Worm (Caenorhabditis elegans) whole organism, L1 larva: Measurements from ENCODE around the gene rhi-1.

ENCODE experiments used
- C16A3.4 ChIP-seq: fragments of 150-350 bp; optimal IDR thresholded peaks from 2 replicates; lab custom pipeline; 2014; ENCODE audit warnings: missing biosample characterization, missing genetic modification characterization
- C34B4.2 ChIP-seq: sonication (generic microtip); optimal IDR thresholded peaks from 2 replicates; lab custom pipeline; 2017; ENCODE audit warnings: mild to moderate bottlenecking, missing genetic modification characterization, missing compliant biosample characterization
- alr-1 ChIP-seq: fragments of 200-800 bp; sonication (Bioruptor generic); optimal IDR thresholded peaks from 2 replicates; lab custom pipeline; 2018; ENCODE audit warnings: borderline replicate concordance, mild to moderate bottlenecking, missing genetic modification characterization, missing compliant biosample characterization
- aly-2 ChIP-seq: fragments of 150-350 bp; optimal IDR thresholded peaks from 2 replicates; lab custom pipeline; 2014; ENCODE audit warnings: missing biosample characterization, missing genetic modification characterization
- blmp-1 ChIP-seq: fragments of 150-350 bp; optimal IDR thresholded peaks from 2 replicates; lab custom pipeline; 2014; ENCODE audit warnings: missing biosample characterization, missing genetic modification characterization
- ceh-63 ChIP-seq: fragments of 200-800 bp; sonication (Bioruptor generic); optimal IDR thresholded peaks from 2 replicates; lab custom pipeline; 2018; ENCODE audit warnings: mild to moderate bottlenecking, missing genetic modification characterization, missing compliant biosample characterization
- ceh-88 ChIP-seq: fragments of 200-800 bp; sonication (Bioruptor generic); IDR thresholded peaks from 2 replicates; pipeline ENCODE4 v1.3.6; 2022; ENCODE audit warnings: missing genetic modification characterization, missing compliant biosample characterization
- efl-1 ChIP-seq, 4 experiments: fragments of 150-350 bp; optimal IDR thresholded peaks in 3 of 4; peaks in 1 of 4; 1 replicate in 1 of 4; 2 replicates in 3 of 4; lab custom pipeline; 2014; ENCODE audit warnings: missing biosample characterization in 2 of 4, missing genetic modification characterization in 2 of 4, missing genetic modification reagents in 2 of 4
- egl-13 ChIP-seq: sonication (generic microtip); optimal IDR thresholded peaks from 2 replicates; lab custom pipeline; 2016; ENCODE audit warnings: missing genotype, missing genetic modification reagents, missing genetic modification characterization, missing compliant biosample characterization
- egl-27 ChIP-seq, 2 experiments: fragments of 150-350 bp in 1 of 2; sonication (generic microtip); optimal IDR thresholded peaks; 3 replicates each; lab custom pipeline; 2017 to 2018; ENCODE audit warnings: missing biosample characterization in 2 of 2, missing genetic modification characterization in 2 of 2, missing genetic modification reagents in 2 of 2
- elt-2 ChIP-seq: sonication (generic microtip); optimal IDR thresholded peaks from 2 replicates; lab custom pipeline; 2016; ENCODE audit warnings: missing genetic modification characterization, mild to moderate bottlenecking, inconsistent platforms, missing compliant biosample characterization, missing genetic modification reagents
- elt-3 ChIP-seq, 6 experiments: fragments of 150-350 bp in 1 of 6; sonication (generic microtip); optimal IDR thresholded peaks; 2 replicates each; lab custom pipeline; 2017 to 2018; ENCODE audit warnings: missing biosample characterization in 6 of 6, missing genetic modification characterization in 6 of 6, inconsistent platforms in 1 of 6
- grh-1 ChIP-seq: fragments of 200-800 bp; sonication (Bioruptor generic); IDR thresholded peaks from 2 replicates; pipeline ENCODE4 v1.3.6; 2022; ENCODE audit warnings: missing genetic modification reagents, missing genetic modification characterization, missing compliant biosample characterization
- isw-1 ChIP-seq: fragments of 200-800 bp; sonication (Bioruptor generic); IDR thresholded peaks from 2 replicates; pipeline ENCODE4 v1.3.6; 2022; ENCODE audit warnings: missing genetic modification characterization, missing compliant biosample characterization
- lin-13 ChIP-seq: fragments of 150-350 bp; optimal IDR thresholded peaks from 2 replicates; lab custom pipeline; 2014; ENCODE audit warnings: missing biosample characterization, missing genetic modification reagents, missing genetic modification characterization
- lin-14 ChIP-seq: fragments of 200-800 bp; sonication (Bioruptor generic); optimal IDR thresholded peaks from 2 replicates; lab custom pipeline; 2018; ENCODE audit warnings: mild to moderate bottlenecking, missing genetic modification characterization, moderate library complexity, missing compliant biosample characterization
- lin-15B ChIP-seq: fragments of 150-350 bp; sonication (generic microtip); optimal IDR thresholded peaks from 3 replicates; lab custom pipeline; 2014; ENCODE audit warnings: missing biosample characterization, missing genetic modification characterization
- lin-35 ChIP-seq, 2 experiments: fragments of 150-350 bp; optimal IDR thresholded peaks; 2 replicates each; lab custom pipeline; 2014; ENCODE audit warnings: missing biosample characterization in 2 of 2, missing genetic modification characterization in 2 of 2, missing genetic modification reagents in 2 of 2
- mab-9 ChIP-seq: fragments of 200-800 bp; sonication (Bioruptor generic); IDR thresholded peaks from 2 replicates; pipeline ENCODE4 v1.3.6; 2022; ENCODE audit warnings: missing genetic modification reagents, missing genetic modification characterization, missing compliant biosample characterization
- mdl-1 ChIP-seq, 2 experiments: fragments of 150-350 bp; optimal IDR thresholded peaks; 2 replicates each; lab custom pipeline; 2014 to 2017; ENCODE audit warnings: missing biosample characterization in 2 of 2, missing genetic modification characterization in 2 of 2, inconsistent platforms in 1 of 2
- mep-1 ChIP-seq: fragments of 150-350 bp; optimal IDR thresholded peaks from 2 replicates; lab custom pipeline; 2014; ENCODE audit warnings: missing biosample characterization, missing genetic modification characterization
- nhr-19 ChIP-seq: fragments of 200-800 bp; sonication (Bioruptor generic); conservative IDR thresholded peaks from 2 replicates; pipeline ENCODE4 v1.3.6; 2022; ENCODE audit warnings: missing genetic modification characterization, missing compliant biosample characterization
- nhr-20 ChIP-seq: sonication (generic microtip); optimal IDR thresholded peaks from 2 replicates; lab custom pipeline; 2016; ENCODE audit warnings: mild to moderate bottlenecking, missing genetic modification characterization, missing compliant biosample characterization
- nhr-237 ChIP-seq: fragments of 150-350 bp; optimal IDR thresholded peaks from 2 replicates; lab custom pipeline; 2014; ENCODE audit warnings: missing biosample characterization, missing genetic modification characterization
- nhr-71 ChIP-seq: sonication (generic microtip); optimal IDR thresholded peaks from 2 replicates; lab custom pipeline; 2016; ENCODE audit warnings: mild to moderate bottlenecking, missing genetic modification characterization, moderate library complexity, missing compliant biosample characterization
- nhr-85 ChIP-seq: sonication (generic microtip); peaks from one replicate; lab custom pipeline; 2016; ENCODE audit warnings: missing genetic modification characterization, inconsistent platforms, missing compliant biosample characterization
- pqm-1 ChIP-seq: sonication (generic microtip); optimal IDR thresholded peaks from 3 replicates; lab custom pipeline; 2017; ENCODE audit warnings: missing biosample characterization, missing genetic modification characterization
- rnt-1 ChIP-seq: sonication (generic microtip); optimal IDR thresholded peaks from 2 replicates; lab custom pipeline; 2016; ENCODE audit warnings: mild to moderate bottlenecking, missing genetic modification characterization, moderate library complexity, missing compliant biosample characterization
- skn-1 ChIP-seq: fragments of 150-350 bp; optimal IDR thresholded peaks from 2 replicates; lab custom pipeline; 2014; ENCODE audit warnings: missing biosample characterization, missing genetic modification characterization
- snpc-4 ChIP-seq: fragments of 150-350 bp; optimal IDR thresholded peaks from 2 replicates; lab custom pipeline; 2014; ENCODE audit warnings: missing biosample characterization, missing genetic modification characterization
- snu-23 ChIP-seq: sonication (generic microtip); optimal IDR thresholded peaks from 2 replicates; lab custom pipeline; 2016; ENCODE audit warnings: missing genetic modification characterization, missing compliant biosample characterization
- sup-37 ChIP-seq: fragments of 200-800 bp; sonication (Bioruptor generic); optimal IDR thresholded peaks from 2 replicates; lab custom pipeline; 2018; ENCODE audit warnings: mild to moderate bottlenecking, missing genetic modification characterization, missing compliant biosample characterization
- swsn-7 ChIP-seq: sonication (generic microtip); optimal IDR thresholded peaks from 2 replicates; lab custom pipeline; 2016; ENCODE audit warnings: missing genetic modification characterization, missing compliant biosample characterization
- tbx-2 ChIP-seq: sonication (generic microtip); optimal IDR thresholded peaks from 2 replicates; lab custom pipeline; 2016; ENCODE audit warnings: missing genetic modification characterization, missing compliant biosample characterization
- unc-130 ChIP-seq: fragments of 150-350 bp; optimal IDR thresholded peaks from 2 replicates; lab custom pipeline; 2017; ENCODE audit warnings: missing biosample characterization, missing genetic modification characterization, inconsistent platforms
- unc-86 ChIP-seq: sonication (generic microtip); optimal IDR thresholded peaks from 2 replicates; lab custom pipeline; 2016; ENCODE audit warnings: missing genetic modification characterization, missing compliant biosample characterization
- unc-98 ChIP-seq: fragments of 200-800 bp; sonication (Bioruptor generic); IDR thresholded peaks from 2 replicates; pipeline ENCODE4 v1.3.6; 2022; ENCODE audit warnings: missing genetic modification characterization, missing compliant biosample characterization
- xbp-1 ChIP-seq: sonication (generic microtip); optimal IDR thresholded peaks from 2 replicates; lab custom pipeline; 2016; ENCODE audit warnings: missing genetic modification characterization, missing compliant biosample characterization
- zip-4 ChIP-seq: fragments of 200-800 bp; sonication (Bioruptor generic); optimal IDR thresholded peaks from 2 replicates; lab custom pipeline; 2018; ENCODE audit warnings: mild to moderate bottlenecking, missing genetic modification characterization, moderate library complexity, missing compliant biosample characterization

rhi-1 gene

ce11 chrX:4532160-4532741 is 23.9 kb downstream of the rhi-1 start, which contains the start of gene nhr-35 (continued):
- TF ChIP-seq elt-3 (tag; optimal IDR thresholded peaks at IDR 0.05; lab: Kevin White, UChicago): peak in 5 of 6 experiments; percentile 27 to 84 (median 74)
- TF ChIP-seq swsn-7 (tag; lab: Kevin White, UChicago): peak; percentile 26
- peak; percentile 97 for TF ChIP-seq nhr-20
- TF ChIP-seq rnt-1 (tag; lab: Kevin White, UChicago): peak; percentile 72
- peak in 1 of 2 experiments; percentile 15 for TF ChIP-seq efl-1 (optimal IDR thresholded peaks at IDR 0.05; lab: Kevin White, UChicago)
- TF ChIP-seq efl-1 (GFP tag; optimal IDR thresholded peaks at IDR 0.05 in 1 of 2; lab: Kevin White, UChicago): peak; percentile 11 to 55
- peak; percentile 3 for TF ChIP-seq sup-37 (GFP tag; lab: Kevin White, UChicago)
- peak; percentile 66 for TF ChIP-seq tbx-2 (tag; lab: Kevin White, UChicago)
- TF ChIP-seq blmp-1 (tag; lab: Kevin White, UChicago): peak; percentile 66
- no peak for TF ChIP-seq ceh-63

ce11 chrX:4534112-4534511 is 25.8 kb downstream of the rhi-1 start:
- TF ChIP-seq elt-2 (tag; lab: Kevin White, UChicago): peak; percentile 34
- no peak for TF ChIP-seq lin-15B (tag; lab: Kevin White, UChicago)
- no peak for TF ChIP-seq efl-1 (optimal IDR thresholded peaks at IDR 0.05; lab: Kevin White, UChicago)
- peak in 1 of 2 experiments; percentile 67 for TF ChIP-seq efl-1 (GFP tag; optimal IDR thresholded peaks at IDR 0.05 in 1 of 2; lab: Kevin White, UChicago)

ce11 chrX:4544543-4544942 is 36.2 kb downstream of the rhi-1 start, which contains the start of gene C07A12.2:
Gene C07A12.2 (plus strand): TSS chrX:4544843.
- no peak for TF ChIP-seq unc-98 (GFP tag; lab: Robert Waterston, UW)
- no peak for TF ChIP-seq lin-13
- no peak for TF ChIP-seq alr-1
- no peak for TF ChIP-seq aly-2 (tag; lab: Kevin White, UChicago)
- TF ChIP-seq nhr-237 (tag; lab: Kevin White, UChicago): no peak

- TF ChIP-seq egl-27 (tag; optimal IDR thresholded peaks at IDR 0.05; lab: Kevin White, UChicago) (no peak), nhr-237 (tag; lab: Kevin White, UChicago) (no peak), unc-130 (no peak), lin-15B (tag; lab: Kevin White, UChicago) (no peak), pqm-1 (tag; lab: Kevin White, UChicago) (no peak), lin-13 (no peak), egl-13 (tag; lab: Kevin White, UChicago) (no peak), isw-1 (GFP tag; lab: Robert Waterston, UW) (no peak), rnt-1 (tag; lab: Kevin White, UChicago) (no peak), ceh-88 (no peak), lin-35 (GFP tag; optimal IDR thresholded peaks at IDR 0.05; lab: Kevin White, UChicago) (no peak)
Observed at ce11 chrX:4548929-4549328, 40.6 kb downstream of the rhi-1 start.

- TF ChIP-seq blmp-1 (tag; lab: Kevin White, UChicago): peak; percentile 41
- TF ChIP-seq mep-1 (tag; lab: Kevin White, UChicago): peak; percentile 21
- TF ChIP-seq snu-23 (GFP tag; lab: Kevin White, UChicago): peak; percentile 17
- TF ChIP-seq lin-14 (GFP tag; lab: Kevin White, UChicago): peak; percentile 68
- TF ChIP-seq xbp-1 (tag; lab: Kevin White, UChicago): peak; percentile 15
- TF ChIP-seq nhr-20: peak; percentile 27
- TF ChIP-seq zip-4 (GFP tag; lab: Kevin White, UChicago): no peak
- TF ChIP-seq grh-1 (GFP tag; lab: Robert Waterston, UW): peak; percentile 67
- peak; percentile 7 for TF ChIP-seq skn-1 (tag; lab: Kevin White, UChicago)
- TF ChIP-seq unc-86: no peak
- TF ChIP-seq nhr-71 (tag; lab: Kevin White, UChicago): peak; percentile 23
- TF ChIP-seq mdl-1 (tag; optimal IDR thresholded peaks at IDR 0.05; lab: Kevin White, UChicago): peak in 1 of 2 experiments; percentile 26
- no peak for TF ChIP-seq egl-27 (tag; optimal IDR thresholded peaks at IDR 0.05; lab: Kevin White, UChicago)
- TF ChIP-seq tbx-2 (tag; lab: Kevin White, UChicago): no peak
- TF ChIP-seq snpc-4 (tag; lab: Kevin White, UChicago): no peak
- peak in 1 of 6 experiments; percentile 28 for TF ChIP-seq elt-3 (tag; optimal IDR thresholded peaks at IDR 0.05; lab: Kevin White, UChicago)
- no peak for TF ChIP-seq efl-1 (optimal IDR thresholded peaks at IDR 0.05; lab: Kevin White, UChicago)
- TF ChIP-seq efl-1 (GFP tag; optimal IDR thresholded peaks at IDR 0.05 in 1 of 2; lab: Kevin White, UChicago): peak in 1 of 2 experiments; percentile 88
- TF ChIP-seq isw-1 (GFP tag; lab: Robert Waterston, UW): no peak
- no peak for TF ChIP-seq mab-9
- peak; percentile 85 for TF ChIP-seq nhr-85 (tag; lab: Kevin White, UChicago)
- no peak for TF ChIP-seq C16A3.4 (tag; lab: Kevin White, UChicago)
- TF ChIP-seq lin-13: no peak
- no peak for TF ChIP-seq C34B4.2 (tag; lab: Kevin White, UChicago)
- TF ChIP-seq nhr-19 (GFP tag; lab: Robert Waterston, UW): no peak
- TF ChIP-seq lin-35 (GFP tag; optimal IDR thresholded peaks at IDR 0.05; lab: Kevin White, UChicago): peak in 1 of 2 experiments; percentile 23
Observed at ce11 chrX:4549853-4550596, 41.7 kb downstream of the rhi-1 start, which contains the start of gene C07A12.18. Gene C07A12.18 (minus strand): TSS chrX:4549903.
